Fruit fly (Drosophila melanogaster) whole organism, embryonic: Measurements from ENCODE around the gene CG8312.

Experiments
- Bteb2 ChIP-seq: fragments of 200-800 bp; sonication (Bioruptor generic); optimal IDR thresholded peaks from 2 replicates; lab custom pipeline; 2016; ENCODE audit warnings: missing biosample characterization, missing genetic modification characterization
- CG11695 ChIP-seq: fragments of 200-800 bp; sonication (Bioruptor generic); IDR thresholded peaks from 3 replicates; pipeline ENCODE4 v1.3.6; 2022; ENCODE audit warnings: missing biosample characterization, missing genetic modification characterization
- CG1603 ChIP-seq: fragments of 200-800 bp; sonication (Bioruptor generic); optimal IDR thresholded peaks from 2 replicates; lab custom pipeline; 2019; ENCODE audit warnings: missing biosample characterization, mild to moderate bottlenecking, missing genetic modification characterization, moderate library complexity
- CG16779 ChIP-seq: fragments of 200-800 bp; sonication (Bioruptor generic); IDR thresholded peaks from 2 replicates; pipeline ENCODE4 v1.3.6; 2022; ENCODE audit warnings: missing biosample characterization, missing genetic modification characterization
- CG17186 ChIP-seq: fragments of 200-800 bp; sonication (Bioruptor generic); optimal IDR thresholded peaks from 3 replicates; lab custom pipeline; 2017; ENCODE audit warnings: missing biosample characterization, missing genetic modification reagents, missing genetic modification characterization
- CG17612 ChIP-seq: fragments of 200-800 bp; sonication (Bioruptor generic); IDR thresholded peaks from 2 replicates; pipeline ENCODE4 v1.3.6; 2022; ENCODE audit warnings: missing biosample characterization, missing genetic modification characterization
- CG17802 ChIP-seq: fragments of 200-800 bp; sonication (Bioruptor generic); optimal IDR thresholded peaks from 2 replicates; lab custom pipeline; 2018; ENCODE audit warnings: missing biosample characterization, mild to moderate bottlenecking, missing genetic modification characterization, moderate library complexity
- CG17829 ChIP-seq: fragments of 200-800 bp; optimal IDR thresholded peaks from 2 replicates; lab custom pipeline; 2019; ENCODE audit warnings: missing biosample characterization, mild to moderate bottlenecking, missing genetic modification characterization, moderate library complexity
- CG2116 ChIP-seq: fragments of 200-800 bp; sonication (Bioruptor generic); optimal IDR thresholded peaks from 3 replicates; lab custom pipeline; 2018; ENCODE audit warnings: missing biosample characterization, mild to moderate bottlenecking, missing genetic modification characterization
- CG2129 ChIP-seq: fragments of 200-800 bp; sonication (Bioruptor generic); IDR thresholded peaks from 2 replicates; pipeline ENCODE4 v1.3.6; 2022; ENCODE audit warnings: missing biosample characterization, missing genetic modification characterization; ENCODE audit not compliant: partially characterized antibody
- CG31441 ChIP-seq: fragments of 200-800 bp; sonication (Bioruptor generic); IDR thresholded peaks from 2 replicates; pipeline ENCODE4 v1.3.6; 2022; ENCODE audit warnings: missing biosample characterization, missing genetic modification characterization
- CG4360 ChIP-seq: fragments of 200-800 bp; sonication (Bioruptor generic); IDR thresholded peaks from 2 replicates; pipeline ENCODE4 v1.3.6; 2022; ENCODE audit warnings: missing biosample characterization, missing genetic modification characterization
- CG4820 ChIP-seq: fragments of 200-800 bp; sonication (Bioruptor generic); optimal IDR thresholded peaks from 3 replicates; lab custom pipeline; 2016; ENCODE audit warnings: missing biosample characterization, missing genetic modification characterization
- CG8281 ChIP-seq: fragments of 200-800 bp; sonication (Bioruptor generic); optimal IDR thresholded peaks from 2 replicates; lab custom pipeline; 2018; ENCODE audit warnings: missing biosample characterization, mild to moderate bottlenecking, missing genetic modification characterization, moderate library complexity
- CG8290 ChIP-seq, 3 experiments: fragments of 200-800 bp; sonication (Bioruptor generic); optimal IDR thresholded peaks; 2 replicates each; lab custom pipeline; 2016 to 2019; ENCODE audit warnings: missing biosample characterization in 3 of 3, missing genetic modification characterization in 3 of 3, mild to moderate bottlenecking in 2 of 3, moderate library complexity in 1 of 3
- CG9609 ChIP-seq: fragments of 200-800 bp; sonication (Bioruptor generic); optimal IDR thresholded peaks from 3 replicates; lab custom pipeline; 2016; ENCODE audit warnings: missing biosample characterization, missing genetic modification characterization
- E2f2 ChIP-seq: fragments of 200-800 bp; sonication (Bioruptor generic); IDR thresholded peaks from 2 replicates; pipeline ENCODE4 v1.3.6; 2022; ENCODE audit warnings: missing biosample characterization, missing genetic modification characterization
- Fer1 ChIP-seq: fragments of 200-800 bp; sonication (Bioruptor generic); optimal IDR thresholded peaks from 2 replicates; lab custom pipeline; 2017; ENCODE audit warnings: missing biosample characterization, mild to moderate bottlenecking, missing genetic modification characterization
- HLH3B ChIP-seq: fragments of 200-800 bp; sonication (Bioruptor generic); IDR thresholded peaks from 2 replicates; pipeline ENCODE4 v1.3.6; 2022; ENCODE audit warnings: missing biosample characterization, missing genetic modification characterization
- Hr78 ChIP-seq, 2 experiments: fragments of 200-800 bp in 1 of 2; fragments of >200 bp in 1 of 2; sonication (Bioruptor generic) in 1 of 2; optimal IDR thresholded peaks; 2 replicates each; lab custom pipeline; 2017 to 2019; ENCODE audit warnings: missing biosample characterization in 2 of 2, missing genetic modification characterization in 2 of 2, mild to moderate bottlenecking in 1 of 2, moderate library complexity in 1 of 2
- Lim3 ChIP-seq: fragments of 200-800 bp; sonication (Bioruptor generic); IDR thresholded peaks from 2 replicates; pipeline ENCODE4 v1.3.6; 2022; ENCODE audit warnings: missing biosample characterization, missing genetic modification characterization
- Lpt ChIP-seq: fragments of >200 bp; optimal IDR thresholded peaks from 2 replicates; lab custom pipeline; 2018; ENCODE audit warnings: missing biosample characterization, missing genetic modification characterization
- MBD-R2 ChIP-seq: fragments of 200-800 bp; sonication (Bioruptor generic); IDR thresholded peaks from 2 replicates; pipeline ENCODE4 v1.3.6; 2022; ENCODE audit warnings: missing biosample characterization, missing genetic modification characterization
- Meics ChIP-seq: fragments of 200-800 bp; sonication (Bioruptor generic); optimal IDR thresholded peaks from 2 replicates; lab custom pipeline; 2017; ENCODE audit warnings: missing biosample characterization, mild to moderate bottlenecking, missing genetic modification characterization
- Mes4 ChIP-seq: fragments of 200-800 bp; sonication (Bioruptor generic); optimal IDR thresholded peaks from 2 replicates; lab custom pipeline; 2016; ENCODE audit warnings: missing biosample characterization, missing genetic modification characterization
- Nf-YA ChIP-seq: fragments of 200-800 bp; sonication (Bioruptor generic); IDR thresholded peaks from 2 replicates; pipeline ENCODE4 v1.3.6; 2022; ENCODE audit warnings: missing biosample characterization, missing genetic modification characterization
- bcd ChIP-seq: fragments of 200-800 bp; sonication (Bioruptor generic); optimal IDR thresholded peaks from 2 replicates; lab custom pipeline; 2017; ENCODE audit warnings: missing biosample characterization, mild to moderate bottlenecking, missing genetic modification characterization
- br ChIP-seq: fragments of >200 bp; optimal IDR thresholded peaks from 2 replicates; lab custom pipeline; 2017
- cas ChIP-seq: fragments of 200-800 bp; sonication (Bioruptor generic); IDR thresholded peaks from 2 replicates; pipeline ENCODE4 v1.3.6; 2022; ENCODE audit warnings: missing biosample characterization, missing genetic modification characterization
- caup ChIP-seq: fragments of 200-800 bp; sonication (Bioruptor generic); optimal IDR thresholded peaks from 3 replicates; lab custom pipeline; 2017; ENCODE audit warnings: missing biosample characterization, mild to moderate bottlenecking, missing genetic modification characterization, moderate library complexity; ENCODE audit not compliant: severe bottlenecking
- crp ChIP-seq, 2 experiments: fragments of 200-800 bp; sonication (Bioruptor generic); optimal IDR thresholded peaks; 2 replicates in 1 of 2; 3 replicates in 1 of 2; lab custom pipeline; 2017; ENCODE audit warnings: missing biosample characterization in 2 of 2, missing genetic modification characterization in 2 of 2, mild to moderate bottlenecking in 1 of 2, moderate library complexity in 1 of 2
- ftz-f1 ChIP-seq: fragments of 200-800 bp; sonication (Bioruptor generic); optimal IDR thresholded peaks from 2 replicates; lab custom pipeline; 2016; ENCODE audit warnings: missing biosample characterization, missing genetic modification characterization
- lab ChIP-seq: fragments of 200-800 bp; sonication (Bioruptor generic); optimal IDR thresholded peaks from 3 replicates; lab custom pipeline; 2017; ENCODE audit warnings: missing biosample characterization, missing genetic modification characterization, mild to moderate bottlenecking, moderate library complexity, missing genetic modification reagents
- mam ChIP-seq: fragments of 200-800 bp; sonication (Bioruptor generic); optimal IDR thresholded peaks from 3 replicates; lab custom pipeline; 2016; ENCODE audit warnings: missing biosample characterization, missing genetic modification characterization
- odd ChIP-seq: fragments of 200-800 bp; sonication (Bioruptor generic); optimal IDR thresholded peaks from 2 replicates; lab custom pipeline; 2017; ENCODE audit warnings: missing biosample characterization, mild to moderate bottlenecking, missing genetic modification characterization
- peb ChIP-seq: fragments of 200-800 bp; sonication (Bioruptor generic); IDR thresholded peaks from 2 replicates; pipeline ENCODE4 v1.3.6; 2022; ENCODE audit warnings: missing biosample characterization, missing genetic modification characterization
- pnt ChIP-seq: fragments of 200-800 bp; sonication (Bioruptor generic); optimal IDR thresholded peaks from 3 replicates; lab custom pipeline; 2016; ENCODE audit warnings: missing biosample characterization, missing genetic modification characterization
- scrt ChIP-seq: fragments of 200-800 bp; sonication (Bioruptor generic); optimal IDR thresholded peaks from 2 replicates; lab custom pipeline; 2018; ENCODE audit warnings: missing biosample characterization, mild to moderate bottlenecking, missing genetic modification characterization, moderate library complexity
- sens ChIP-seq: fragments of 200-800 bp; sonication (Bioruptor generic); peaks from one replicate; lab custom pipeline; 2016; ENCODE audit warnings: missing biosample characterization, missing genetic modification characterization
- ttk ChIP-seq: fragments of 200-800 bp; sonication (Bioruptor generic); IDR thresholded peaks from 2 replicates; pipeline ENCODE4 v2.1.2; 2022; ENCODE audit warnings: missing biosample characterization, missing genetic modification characterization
- wdn ChIP-seq: fragments of 200-800 bp; sonication (Bioruptor generic); IDR thresholded peaks from 2 replicates; pipeline ENCODE4 v1.3.6; 2022; ENCODE audit warnings: missing biosample characterization, missing genetic modification characterization
- wor ChIP-seq: fragments of 200-800 bp; sonication (Bioruptor generic); IDR thresholded peaks from 2 replicates; pipeline ENCODE4 v1.3.6; 2022; ENCODE audit warnings: missing biosample characterization, missing genetic modification characterization

CG8312 gene

dm6 chr3R:9581089-9581520, 10.0 kb upstream of the CG8312 start, which contains the start of gene CG8301 (continued):
- TF ChIP-seq CG31441 (GFP tag; lab: Robert Waterston, UW) (peak; percentile 46), crp (GFP tag; optimal IDR thresholded peaks at IDR 0.05; lab: Kevin White, UChicago) (peak in 1 of 2 experiments; percentile 75), CG11695 (GFP tag; lab: Robert Waterston, UW) (peak; percentile 56; the same call in 2 of the 3 replicates), Bteb2 (peak; percentile 8), CG17829 (no peak), caup (GFP tag; lab: Kevin White, UChicago) (peak; percentile 6), bcd (GFP tag; lab: Kevin White, UChicago) (peak; percentile 1), Mes4 (GFP tag; lab: Kevin White, UChicago) (no peak), cas (GFP tag; lab: Robert Waterston, UW) (no peak), E2f2 (peak; percentile 28; the same call in 1 of the 2 replicates), lab (GFP tag; lab: Kevin White, UChicago) (peak; percentile 68), CG9609 (GFP tag; lab: Kevin White, UChicago) (no peak), CG8281 (tag; lab: Kevin White, UChicago) (no peak), MBD-R2 (0 out of 2 replicates have a peak, but pooled peaks have one; percentile 31), CG8290 (GFP tag; optimal IDR thresholded peaks at IDR 0.05; lab: Kevin White, UChicago) (no peak), CG8290 (tag; optimal IDR thresholded peaks at IDR 0.05; lab: Kevin White, UChicago) (peak in 1 of 2 experiments; percentile 27), Meics (GFP tag; lab: Kevin White, UChicago) (peak; percentile 20), odd (no peak), wdn (GFP tag; lab: Robert Waterston, UW) (no peak), sens (GFP tag; lab: Kevin White, UChicago) (peak; percentile 72), CG16779 (GFP tag; lab: Robert Waterston, UW) (peak; percentile 69; the same call in 1 of the 2 replicates), ttk (GFP tag; lab: Robert Waterston, UW) (0 out of 2 replicates have a peak, but pooled peaks have one; percentile 9), scrt (GFP tag; lab: Kevin White, UChicago) (peak; percentile 28), CG4360 (GFP tag; lab: Robert Waterston, UW) (no peak), peb (GFP tag; lab: Robert Waterston, UW) (no peak), HLH3B (0 out of 2 replicates have a peak, but pooled peaks have one; percentile 4), Fer1 (GFP tag; lab: Kevin White, UChicago) (peak; percentile 72)

dm6 chr3R:9581973-9582372, 9.1 kb upstream of the CG8312 start:
- TF ChIP-seq CG1603 (no peak), ftz-f1 (GFP tag; lab: Kevin White, UChicago) (no peak), br (lab: Kevin White, UChicago) (no peak), Hr78 (GFP tag; optimal IDR thresholded peaks at IDR 0.05; lab: Kevin White, UChicago) (no peak), cas (GFP tag; lab: Robert Waterston, UW) (no peak), pnt (no peak), CG17612 (GFP tag; lab: Robert Waterston, UW) (no peak), CG2129 (GFP tag; lab: Robert Waterston, UW) (no peak), CG2116 (GFP tag; lab: Kevin White, UChicago) (no peak), bcd (GFP tag; lab: Kevin White, UChicago) (no peak), Lim3 (no peak), CG9609 (GFP tag; lab: Kevin White, UChicago) (no peak), Nf-YA (no peak), CG17802 (tag; lab: Kevin White, UChicago) (no peak), CG4820 (GFP tag; lab: Kevin White, UChicago) (no peak), wor (GFP tag; lab: Robert Waterston, UW) (no peak), CG17186 (GFP tag; lab: Kevin White, UChicago) (no peak), mam (GFP tag; lab: Kevin White, UChicago) (no peak), Lpt (no peak)
- TF ChIP-seq, all 482 proteins: peak for 0
